Fruit fly (Drosophila melanogaster) whole organism: ENCODE results near the gene CG42445.

Source experiments
- CG8478 ChIP-seq: fragments of >200 bp; optimal IDR thresholded peaks from 2 replicates; lab custom pipeline; 2018; ENCODE audit warnings: inconsistent platforms
- Dll ChIP-seq: fragments of >200 bp; optimal IDR thresholded peaks from 2 replicates; lab custom pipeline; 2017
- EcR ChIP-seq, 2 experiments: fragments of >200 bp; optimal IDR thresholded peaks; 2 replicates each; lab custom pipeline; 2017; ENCODE audit warnings: missing biosample characterization in 2 of 2, missing genetic modification characterization in 2 of 2, missing genetic modification reagents in 2 of 2
- pan ChIP-seq: fragments of >200 bp; optimal IDR thresholded peaks from 2 replicates; lab custom pipeline; 2017
- psq ChIP-seq: fragments of >200 bp; optimal IDR thresholded peaks from 2 replicates; lab custom pipeline; 2017
- usp ChIP-seq: fragments of >200 bp; optimal IDR thresholded peaks from 2 replicates; lab custom pipeline; 2017; ENCODE audit warnings: missing biosample characterization, missing genetic modification characterization, mixed read lengths

DNA sequence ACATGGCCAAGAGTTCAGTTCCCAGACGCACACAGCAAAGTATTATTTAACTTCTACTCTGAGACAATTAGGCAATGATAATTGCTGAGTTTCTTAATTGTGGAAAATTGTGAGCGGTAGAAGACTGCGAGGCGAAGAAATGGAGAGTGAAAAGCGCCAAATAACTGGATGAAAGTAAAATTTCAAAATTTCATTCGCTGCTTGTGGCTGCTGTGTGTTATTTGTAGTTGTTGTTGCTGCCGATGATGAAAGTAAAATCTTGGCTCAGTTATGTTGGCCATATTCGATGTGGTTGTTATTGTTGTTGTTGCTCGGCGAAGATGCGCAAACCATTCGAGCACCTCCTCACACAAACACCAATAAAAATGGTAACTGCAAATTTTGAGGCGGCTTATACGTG is 8.4 kb downstream of the CG42445 start:
- TF ChIP-seq Dll (lab: Kevin White, UChicago) (no peak), pan (lab: Kevin White, UChicago) (no peak), usp (no peak), psq (lab: Kevin White, UChicago) (no peak), EcR (GFP tag; optimal IDR thresholded peaks at IDR 0.05; lab: Kevin White, UChicago) (no peak), CG8478 (lab: Kevin White, UChicago) (no peak)
